Worm (Caenorhabditis elegans) whole organism, L4 larva: Measurements from ENCODE around the gene unc-68.

Experiments
- F44E2.7 ChIP-seq: fragments of 200-800 bp; sonication (Bioruptor generic); IDR thresholded peaks from 2 replicates; pipeline ENCODE4 v2.1.2; 2022; ENCODE audit warnings: missing genetic modification characterization, missing compliant biosample characterization
- F49E8.2 ChIP-seq: sonication (generic microtip); optimal IDR thresholded peaks from 2 replicates; lab custom pipeline; 2016; ENCODE audit warnings: missing compliant biosample characterization, mild to moderate bottlenecking, missing genetic modification characterization, borderline replicate concordance
- T20F7.1 ChIP-seq: fragments of 200-800 bp; sonication (Bioruptor generic); optimal IDR thresholded peaks from 2 replicates; lab custom pipeline; 2018; ENCODE audit warnings: mild to moderate bottlenecking, missing genetic modification characterization, missing compliant biosample characterization
- T26A8.4 ChIP-seq: fragments of 200-800 bp; sonication (Bioruptor generic); IDR thresholded peaks from 2 replicates; pipeline ENCODE4 v1.3.6; 2022; ENCODE audit warnings: missing genetic modification characterization, missing compliant biosample characterization
- ZK546.5 ChIP-seq, 2 experiments: sonication (generic microtip); optimal IDR thresholded peaks; 2 replicates each; lab custom pipeline; 2017; ENCODE audit warnings: missing biosample characterization in 2 of 2, missing genetic modification characterization in 2 of 2
- aha-1 ChIP-seq: fragments of 150-350 bp; peaks from one replicate; lab custom pipeline; 2014; ENCODE audit warnings: missing biosample characterization, missing genetic modification characterization
- attf-4 ChIP-seq: sonication (generic microtip); optimal IDR thresholded peaks from 3 replicates; lab custom pipeline; 2017; ENCODE audit warnings: missing biosample characterization, missing genetic modification characterization
- ceh-28 ChIP-seq: fragments of 150-350 bp; optimal IDR thresholded peaks from 2 replicates; lab custom pipeline; 2014; ENCODE audit warnings: missing biosample characterization, missing genetic modification reagents, missing genetic modification characterization
- ceh-62 ChIP-seq: sonication (generic microtip); optimal IDR thresholded peaks from 2 replicates; lab custom pipeline; 2017; ENCODE audit warnings: missing biosample characterization, missing genetic modification characterization
- ceh-82 ChIP-seq: sonication (generic microtip); optimal IDR thresholded peaks from 2 replicates; lab custom pipeline; 2017; ENCODE audit warnings: missing biosample characterization, missing genetic modification characterization
- daf-16 ChIP-seq, 3 experiments: sonication (generic microtip); optimal IDR thresholded peaks; 2 replicates each; lab custom pipeline; 2016 to 2017; ENCODE audit warnings: missing genetic modification characterization in 3 of 3, missing genetic modification reagents in 3 of 3, mild to moderate bottlenecking in 2 of 3, missing compliant biosample characterization in 2 of 3, missing biosample characterization in 1 of 3, moderate library complexity in 1 of 3
- duxl-1 ChIP-seq: sonication (generic microtip); optimal IDR thresholded peaks from 2 replicates; lab custom pipeline; 2016; ENCODE audit warnings: mild to moderate bottlenecking, missing genetic modification characterization, moderate library complexity, missing compliant biosample characterization; ENCODE audit not compliant: poor library complexity
- hlh-11 ChIP-seq: fragments of 200-800 bp; sonication (Bioruptor generic); optimal IDR thresholded peaks from 2 replicates; lab custom pipeline; 2018; ENCODE audit warnings: mild to moderate bottlenecking, missing genetic modification characterization, missing compliant biosample characterization
- hmg-1.1 ChIP-seq: fragments of 200-800 bp; sonication (Bioruptor generic); IDR thresholded peaks from 2 replicates; pipeline ENCODE4 v1.3.6; 2022; ENCODE audit warnings: missing genetic modification reagents, missing genetic modification characterization, missing compliant biosample characterization
- lin-15B ChIP-seq: fragments of 150-350 bp; sonication (generic microtip); optimal IDR thresholded peaks from 3 replicates; lab custom pipeline; 2014; ENCODE audit warnings: missing biosample characterization, missing genetic modification characterization
- lin-29 ChIP-seq: fragments of 200-800 bp; sonication (Bioruptor generic); IDR thresholded peaks from 2 replicates; pipeline ENCODE4 v1.3.6; 2022; ENCODE audit warnings: missing genetic modification reagents, missing genetic modification characterization, missing compliant biosample characterization
- madf-5 ChIP-seq, 2 experiments: fragments of 200-800 bp; sonication (Bioruptor generic); IDR thresholded peaks; 2 replicates each; pipeline ENCODE4 v1.3.6; 2022; ENCODE audit warnings: missing compliant biosample characterization in 2 of 2, missing genetic modification characterization in 2 of 2
- mxl-3 ChIP-seq: fragments of 200-800 bp; sonication (Bioruptor generic); optimal IDR thresholded peaks from 2 replicates; lab custom pipeline; 2018; ENCODE audit warnings: mild to moderate bottlenecking, missing genetic modification characterization, missing compliant biosample characterization
- nhr-10 ChIP-seq: fragments of 150-350 bp; optimal IDR thresholded peaks from 2 replicates; lab custom pipeline; 2014; ENCODE audit warnings: missing biosample characterization, missing genetic modification characterization
- nhr-11 ChIP-seq: fragments of 150-350 bp; optimal IDR thresholded peaks from 2 replicates; lab custom pipeline; 2014; ENCODE audit warnings: missing biosample characterization, missing genetic modification characterization
- nhr-237 ChIP-seq: sonication (generic microtip); optimal IDR thresholded peaks from 2 replicates; lab custom pipeline; 2017; ENCODE audit warnings: missing biosample characterization, missing genetic modification characterization
- nhr-25 ChIP-seq: sonication (generic microtip); optimal IDR thresholded peaks from 2 replicates; lab custom pipeline; 2017; ENCODE audit warnings: missing genetic modification characterization, mild to moderate bottlenecking, missing compliant biosample characterization, antibody characterized with exemption, moderate library complexity, borderline replicate concordance; ENCODE audit not compliant: insufficient read depth
- pha-4 ChIP-seq, 2 experiments: fragments of 150-350 bp in 1 of 2; fragments of 200-800 bp in 1 of 2; sonication (Bioruptor generic) in 1 of 2; IDR thresholded peaks in 1 of 2; optimal IDR thresholded peaks in 1 of 2; 2 replicates each; pipeline versions ENCODE4 v1.3.6 to Lab custom; 2014 to 2022; ENCODE audit warnings: missing genetic modification characterization in 2 of 2, missing genetic modification reagents in 2 of 2, missing biosample characterization in 1 of 2, missing compliant biosample characterization in 1 of 2
- rbr-2 ChIP-seq: sonication (generic microtip); optimal IDR thresholded peaks from 2 replicates; lab custom pipeline; 2016; ENCODE audit warnings: missing genotype, missing genetic modification characterization, missing compliant biosample characterization
- set-16 ChIP-seq: fragments of 200-800 bp; sonication (Bioruptor generic); IDR thresholded peaks from 2 replicates; pipeline ENCODE4 v1.3.6; 2022; ENCODE audit warnings: missing genetic modification reagents, missing genetic modification characterization, missing compliant biosample characterization
- snpc-4 ChIP-seq: fragments of 150-350 bp; optimal IDR thresholded peaks from 2 replicates; lab custom pipeline; 2014; ENCODE audit warnings: missing biosample characterization, missing genetic modification characterization
- spr-1 ChIP-seq: sonication (generic microtip); optimal IDR thresholded peaks from 2 replicates; lab custom pipeline; 2016; ENCODE audit warnings: mild to moderate bottlenecking, missing genetic modification characterization, missing compliant biosample characterization
- tag-97 ChIP-seq: fragments of 200-800 bp; sonication (Bioruptor generic); IDR thresholded peaks from 2 replicates; pipeline ENCODE4 v1.3.6; 2022; ENCODE audit warnings: missing genetic modification characterization, missing compliant biosample characterization
- unc-62 ChIP-seq, 3 experiments: fragments of 150-350 bp in 1 of 3; sonication (generic microtip); optimal IDR thresholded peaks in 2 of 3; peaks in 1 of 3; 1 replicate in 1 of 3; 2 replicates in 2 of 3; lab custom pipeline; 2014 to 2017; ENCODE audit warnings: missing biosample characterization in 3 of 3, missing genetic modification characterization in 3 of 3, missing genetic modification reagents in 3 of 3, missing genotype in 1 of 3
- zip-11 ChIP-seq: fragments of 200-800 bp; sonication (Bioruptor generic); IDR thresholded peaks from 2 replicates; pipeline ENCODE4 v1.3.6; 2022; ENCODE audit warnings: missing genetic modification characterization, missing compliant biosample characterization
- ztf-11 ChIP-seq: fragments of 150-350 bp; optimal IDR thresholded peaks from 2 replicates; lab custom pipeline; 2014; ENCODE audit warnings: missing biosample characterization, missing genetic modification characterization
- ztf-7 ChIP-seq: fragments of 150-350 bp; optimal IDR thresholded peaks from 2 replicates; lab custom pipeline; 2014; ENCODE audit warnings: missing biosample characterization, missing genetic modification characterization

Gene unc-68

DNA sequence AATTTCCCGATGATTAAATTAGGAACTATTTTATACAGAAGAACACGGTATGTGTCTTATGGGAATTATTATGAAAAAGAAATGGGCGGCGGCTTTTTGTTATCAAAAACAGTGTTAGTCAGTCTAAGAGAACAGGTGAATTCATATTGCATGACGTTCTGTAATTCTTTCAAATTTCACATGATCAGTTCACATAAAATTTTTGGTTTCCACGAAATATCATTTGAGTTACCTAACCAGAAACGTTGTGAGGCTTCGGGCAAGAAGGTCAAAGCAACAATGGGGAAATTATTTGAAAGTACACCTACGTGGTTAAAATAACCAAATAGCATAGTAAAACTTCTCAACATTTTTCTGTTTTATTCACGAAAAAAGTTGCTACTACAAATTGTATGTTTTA lies 7.0 kb upstream of the unc-68 start, which contains the start of gene Y57E12B.10:
Y57E12B.10 (minus strand) TSS at position 101 of the 400 bp plus-strand sequence.
- no peak for TF ChIP-seq nhr-237 (tag; lab: Kevin White, UChicago)
- TF ChIP-seq zip-11 = no peak

DNA sequence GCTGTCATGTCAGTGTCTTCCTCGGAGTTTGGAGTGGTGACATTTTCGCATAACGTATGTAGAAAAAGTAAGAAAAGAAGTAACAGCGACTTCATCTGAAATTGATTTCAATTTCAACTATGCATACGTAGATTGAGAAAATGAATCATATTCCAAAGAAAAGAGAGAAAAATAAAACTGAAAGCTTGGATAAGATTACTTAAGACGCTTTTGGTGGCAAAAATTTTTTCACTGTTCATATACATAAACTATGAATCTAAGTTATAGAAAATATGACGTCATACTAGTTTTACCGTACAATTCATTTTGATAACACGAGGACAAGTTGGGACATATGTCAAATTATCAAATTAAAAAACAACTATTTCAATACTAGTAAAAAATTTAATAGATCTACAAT lies 5.4 kb upstream of the unc-68 start, which contains the start of gene lipl-6:
lipl-6 (minus strand) TSS at position 101 of the 400 bp plus-strand sequence.
- TF ChIP-seq nhr-25 (no peak), unc-62 (GFP tag; optimal IDR thresholded peaks at IDR 0.05 in 1 of 2; lab: Kevin White, UChicago) (no peak), unc-62 (tag; optimal IDR thresholded peaks at IDR 0.05; lab: Kevin White, UChicago) (no peak), tag-97 (GFP tag; lab: Robert Waterston, UW) (no peak), duxl-1 (no peak), T20F7.1 (GFP tag; lab: Kevin White, UChicago) (no peak), ceh-82 (tag; lab: Kevin White, UChicago) (no peak), F44E2.7 (no peak), snpc-4 (tag; lab: Kevin White, UChicago) (no peak), ceh-28 (tag; lab: Kevin White, UChicago) (no peak), T26A8.4 (GFP tag; lab: Robert Waterston, UW) (no peak), ceh-62 (tag; lab: Kevin White, UChicago) (no peak), ztf-7 (tag; lab: Kevin White, UChicago) (no peak), attf-4 (tag; lab: Kevin White, UChicago) (no peak), pha-4 (GFP tag; IDR thresholded peaks at IDR 0.05; lab: Robert Waterston, UW) (no peak), pha-4 (tag; optimal IDR thresholded peaks at IDR 0.05; lab: Kevin White, UChicago) (no peak), lin-15B (tag; lab: Kevin White, UChicago) (no peak), ZK546.5 (tag; optimal IDR thresholded peaks at IDR 0.05; lab: Kevin White, UChicago) (no peak), mxl-3 (GFP tag; lab: Kevin White, UChicago) (no peak), set-16 (GFP tag; lab: Robert Waterston, UW) (no peak)

ce11 chrV:6930284-6930683 lies 1.4 kb upstream of the unc-68 start:
- TF ChIP-seq rbr-2 (tag; lab: Kevin White, UChicago) = no peak
- peak; percentile 13 for TF ChIP-seq nhr-11 (tag; lab: Kevin White, UChicago)
- TF ChIP-seq madf-5 (GFP tag; IDR thresholded peaks at IDR 0.05; lab: Robert Waterston, UW) = no peak
- peak; percentile 45 for TF ChIP-seq hlh-11 (tag; lab: Kevin White, UChicago)
- peak in 1 of 2 experiments; percentile 12 for TF ChIP-seq daf-16 (GFP tag; optimal IDR thresholded peaks at IDR 0.05; lab: Kevin White, UChicago)
- no peak for TF ChIP-seq daf-16 (tag; optimal IDR thresholded peaks at IDR 0.05; lab: Kevin White, UChicago)

DNA sequence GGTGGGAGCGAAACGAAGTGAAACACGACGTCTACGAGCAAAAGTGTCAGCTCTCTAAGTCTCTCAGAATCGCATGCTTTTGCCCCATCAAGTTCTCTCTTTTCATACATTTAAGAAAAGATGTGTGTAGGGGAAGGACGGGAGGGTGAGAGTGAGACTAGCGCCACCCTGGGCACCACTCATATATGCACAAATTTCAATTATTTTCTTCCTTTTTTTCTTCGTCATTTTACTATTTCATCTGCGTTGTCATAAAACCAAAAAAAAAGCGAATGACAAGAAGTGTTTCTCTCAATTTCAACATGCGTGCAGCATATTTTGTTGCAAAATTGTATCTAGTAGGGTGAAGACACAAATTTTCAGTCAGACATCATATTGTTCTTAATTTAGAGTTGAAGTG lies 2.2 kb downstream of the unc-68 start:
- TF ChIP-seq unc-62 (GFP tag; optimal IDR thresholded peaks at IDR 0.05 in 1 of 2; lab: Kevin White, UChicago) (peak in 1 of 2 experiments; percentile 79), unc-62 (tag; optimal IDR thresholded peaks at IDR 0.05; lab: Kevin White, UChicago) (no peak), nhr-10 (tag; lab: Kevin White, UChicago) (no peak), aha-1 (tag; lab: Kevin White, UChicago) (peak; percentile 53), nhr-237 (tag; lab: Kevin White, UChicago) (no peak), spr-1 (tag; lab: Kevin White, UChicago) (no peak), F49E8.2 (tag; lab: Kevin White, UChicago) (no peak), lin-29 (GFP tag; lab: Robert Waterston, UW) (no peak), ztf-11 (tag; lab: Kevin White, UChicago) (no peak)
- TF ChIP-seq, all 104 proteins: peak for 2

DNA sequence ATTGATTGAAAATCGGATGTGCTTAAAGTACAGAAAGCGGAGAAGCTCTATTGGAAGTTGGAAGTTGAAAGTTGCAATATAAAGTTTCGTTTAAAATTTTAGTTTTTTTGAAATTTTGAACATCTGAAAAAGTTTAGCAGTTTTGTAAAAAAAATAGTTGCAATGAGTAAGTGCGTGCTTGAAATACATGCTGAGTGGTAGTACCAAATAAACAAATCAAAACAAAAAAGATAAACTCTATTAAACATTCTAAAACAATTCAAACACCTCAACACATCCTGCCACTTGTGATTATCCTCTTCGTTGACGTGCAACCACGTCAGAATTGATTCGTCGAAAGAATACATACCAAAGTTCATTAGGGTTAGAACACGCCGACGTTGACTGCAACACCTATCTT lies 9.6 kb downstream of the unc-68 start:
- TF ChIP-seq unc-62 (GFP tag; optimal IDR thresholded peaks at IDR 0.05 in 1 of 2; lab: Kevin White, UChicago) (peak in 1 of 2 experiments; percentile 92), unc-62 (tag; optimal IDR thresholded peaks at IDR 0.05; lab: Kevin White, UChicago) (no peak), hmg-1.1 (GFP tag; lab: Robert Waterston, UW) (no peak)
